Worm (Caenorhabditis elegans) whole organism, midembryonic: ENCODE measurements around the gene gst-3.

Experiments
- T22C8.4 ChIP-seq: fragments of 200-800 bp; sonication (Bioruptor generic); IDR thresholded peaks from 2 replicates; pipeline ENCODE4 v1.3.6; 2022; ENCODE audit warnings: missing genetic modification characterization, missing compliant biosample characterization
- cog-1 ChIP-seq: sonication (generic microtip); optimal IDR thresholded peaks from 2 replicates; lab custom pipeline; 2016; ENCODE audit warnings: missing genetic modification characterization, missing compliant biosample characterization
- flt-1 ChIP-seq: fragments of 200-800 bp; sonication (Bioruptor generic); IDR thresholded peaks from 2 replicates; pipeline ENCODE4 v1.3.6; 2022; ENCODE audit warnings: missing genetic modification characterization, missing compliant biosample characterization
- klf-2 ChIP-seq: fragments of 200-800 bp; sonication (Bioruptor generic); conservative IDR thresholded peaks from 2 replicates; pipeline ENCODE4 v1.3.6; 2022; ENCODE audit warnings: missing genetic modification reagents, missing genetic modification characterization, missing compliant biosample characterization
- med-1 ChIP-seq: sonication (generic microtip); optimal IDR thresholded peaks from 2 replicates; lab custom pipeline; 2017; ENCODE audit warnings: missing genetic modification characterization, mild to moderate bottlenecking, missing compliant biosample characterization, antibody characterized with exemption, missing genetic modification reagents; ENCODE audit not compliant: insufficient read depth
- ref-1 ChIP-seq: fragments of 200-800 bp; sonication (Bioruptor generic); conservative IDR thresholded peaks from 2 replicates; pipeline ENCODE4 v1.3.6; 2022; ENCODE audit warnings: missing genetic modification reagents, missing genetic modification characterization, missing compliant biosample characterization
- tab-1 ChIP-seq: fragments of 200-800 bp; sonication (Bioruptor generic); IDR thresholded peaks from 2 replicates; pipeline ENCODE4 v1.3.6; 2022; ENCODE audit warnings: missing genetic modification characterization, missing compliant biosample characterization
- ztf-29 ChIP-seq: fragments of 200-800 bp; sonication (Bioruptor generic); IDR thresholded peaks from 2 replicates; pipeline ENCODE4 v1.3.6; 2022; ENCODE audit warnings: missing genetic modification reagents, missing genetic modification characterization, missing compliant biosample characterization

DNA sequence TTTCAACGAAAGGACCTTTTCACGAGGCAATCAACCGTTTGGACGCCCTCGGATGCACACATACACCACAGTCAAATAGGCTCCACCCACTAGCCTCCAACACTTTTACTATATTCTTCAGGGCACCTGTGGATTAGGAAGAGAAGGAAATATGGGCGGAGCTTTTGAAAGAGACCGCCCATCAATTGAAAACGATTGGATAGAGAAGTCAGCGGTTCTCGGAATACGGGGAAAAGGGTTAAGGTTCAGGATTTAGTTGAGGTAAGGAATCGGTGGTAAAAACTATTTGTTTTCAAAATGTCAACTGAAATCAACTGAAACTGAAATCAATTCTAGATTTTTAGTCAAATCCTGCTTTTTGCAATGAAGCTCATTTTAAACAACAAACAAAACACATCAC lies 29.6 kb downstream of the gst-3 start, which contains the start of gene egl-38:
- TF ChIP-seq klf-2 = no peak
- no peak for TF ChIP-seq T22C8.4 (GFP tag; lab: Robert Waterston, UW)
- no peak for TF ChIP-seq ztf-29 (GFP tag; lab: Robert Waterston, UW)
- TF ChIP-seq flt-1 (GFP tag; lab: Robert Waterston, UW) = no peak
- no peak for TF ChIP-seq cog-1 (tag; lab: Kevin White, UChicago)
- no peak for TF ChIP-seq tab-1 (GFP tag; lab: Robert Waterston, UW)
- no peak for TF ChIP-seq ref-1 (GFP tag; lab: Robert Waterston, UW)
- TF ChIP-seq med-1 (GFP tag; lab: Kevin White, UChicago) = no peak
